Worm (Caenorhabditis elegans): Measurements from ENCODE around the gene F35C11.7.

Gene F35C11.7

DNA sequence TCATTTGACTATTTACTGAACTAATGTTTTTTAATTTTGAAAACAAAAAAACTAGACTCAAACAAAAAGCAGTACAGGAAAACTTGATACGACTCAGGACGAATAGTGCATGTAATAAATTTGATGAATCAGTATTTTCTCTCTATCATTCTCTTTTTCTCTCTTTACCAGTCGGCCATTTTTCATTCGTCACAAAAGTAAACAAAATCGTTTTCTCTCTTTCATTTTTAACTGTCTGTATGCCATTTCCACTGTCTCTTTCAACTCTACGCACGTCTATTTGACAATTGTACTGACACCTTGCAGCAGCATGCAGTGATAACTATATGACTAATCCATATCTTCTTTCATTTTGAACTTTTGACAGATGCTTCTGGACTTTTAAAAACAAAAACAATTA is 7.4 kb upstream of the F35C11.7 start, which contains the start of the genes F35C11.2 and F35C11.4:
Gene F35C11.2 (minus strand): TSS at position 90 of the 400 bp plus-strand sequence.
Gene F35C11.4 (plus strand): TSS at position 260 of the 400 bp plus-strand sequence.
- no peak for TF ChIP-seq ztf-6 (GFP tag; IDR thresholded peaks at IDR 0.05)
- TF ChIP-seq unc-62 (GFP tag; optimal IDR thresholded peaks at IDR 0.05): peak; percentile 77
- peak; percentile 89 for TF ChIP-seq nhr-80 (tag; optimal IDR thresholded peaks at IDR 0.05)
- TF ChIP-seq let-607 (tag; optimal IDR thresholded peaks at IDR 0.05): peak in 1 of 2 experiments; percentile 9
- TF ChIP-seq pha-4 (tag; optimal IDR thresholded peaks at IDR 0.05): peak; percentile 16

DNA sequence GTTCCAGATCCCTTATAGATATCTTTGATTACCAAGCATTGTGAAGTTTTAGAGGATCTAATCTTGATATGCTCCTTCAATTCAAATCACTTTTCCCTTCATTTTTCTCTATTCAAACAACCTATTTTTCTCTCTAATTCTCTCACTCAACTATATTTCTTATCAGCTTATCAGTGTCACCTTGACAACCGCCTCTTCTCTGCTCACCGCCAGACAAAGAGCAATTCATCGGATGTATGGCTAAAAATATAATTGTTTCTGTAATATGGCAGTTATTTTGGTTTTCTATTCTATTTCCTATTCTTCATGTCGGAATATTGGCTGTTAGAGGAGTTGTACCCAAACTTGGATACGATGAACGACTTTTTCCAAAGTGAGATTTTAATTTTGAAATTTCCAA is 6.4 kb upstream of the F35C11.7 start:
- TF ChIP-seq hmg-1.2 (GFP tag; IDR thresholded peaks at IDR 0.05) (no peak), mcd-1 (GFP tag; IDR thresholded peaks at IDR 0.05) (no peak), ceh-91 (GFP tag; IDR thresholded peaks at IDR 0.05) (no peak), zim-3 (tag; optimal IDR thresholded peaks at IDR 0.05) (no peak), egl-18 (GFP tag; IDR thresholded peaks at IDR 0.05) (no peak), ztf-22 (GFP tag; optimal IDR thresholded peaks at IDR 0.05) (no peak), lsl-1 (GFP tag; optimal IDR thresholded peaks at IDR 0.05) (no peak), attf-6 (GFP tag; IDR thresholded peaks at IDR 0.05) (no peak), tbp1 (GFP tag; optimal IDR thresholded peaks at IDR 0.05) (no peak), sea-2 (GFP tag; IDR thresholded peaks at IDR 0.05) (no peak), nhr-120 (GFP tag; IDR thresholded peaks at IDR 0.05) (no peak), Y53G8AR.9 (GFP tag; conservative IDR thresholded peaks at IDR 0.05) (no peak), mes-4 (tag; optimal IDR thresholded peaks at IDR 0.05) (no peak), ccch-3 (GFP tag; optimal IDR thresholded peaks at IDR 0.05) (no peak), F49E8.2 (tag; optimal IDR thresholded peaks at IDR 0.05; ENCODE audit: insufficient read depth) (no peak), rpc-1 (optimal IDR thresholded peaks at IDR 0.05) (no peak), rpc-1 (tag; optimal IDR thresholded peaks at IDR 0.05) (no peak)

ce11 chrII:8253160-8253793 is 2.8 kb upstream of the F35C11.7 start, which contains the start of gene F35C11.5:
F35C11.5 (plus strand) TSS chrII:8253743.
- TF ChIP-seq K11D2.4 (GFP tag; IDR thresholded peaks at IDR 0.05) (no peak), lin-54 (GFP tag; optimal IDR thresholded peaks at IDR 0.05) (peak; percentile 48), mes-4 (tag; optimal IDR thresholded peaks at IDR 0.05) (no peak), lin-26 (GFP tag; IDR thresholded peaks at IDR 0.05) (no peak), tlf-1 (GFP tag; optimal IDR thresholded peaks at IDR 0.05) (no peak), Y95B8A.8 (GFP tag; IDR thresholded peaks at IDR 0.05) (no peak), akir-1 (GFP tag; optimal IDR thresholded peaks at IDR 0.05) (no peak), ztf-25 (GFP tag; IDR thresholded peaks at IDR 0.05) (no peak), ekl-4 (GFP tag; IDR thresholded peaks at IDR 0.05) (no peak), B0261.1 (tag; optimal IDR thresholded peaks at IDR 0.05) (no peak), lsy-27 (tag; optimal IDR thresholded peaks at IDR 0.05; ENCODE audit: borderline replicate concordance, insufficient read depth) (no peak), F23B12.7 (tag; optimal IDR thresholded peaks at IDR 0.05; ENCODE audit: insufficient read depth) (no peak), ztf-26 (tag; optimal IDR thresholded peaks at IDR 0.05) (no peak), nhr-27 (tag; optimal IDR thresholded peaks at IDR 0.05) (no peak), F57A8.1 (GFP tag; optimal IDR thresholded peaks at IDR 0.05) (no peak), madf-6 (GFP tag; IDR thresholded peaks at IDR 0.05) (peak; percentile 92), D2030.7 (GFP tag; IDR thresholded peaks at IDR 0.05) (peak; percentile 39; the same call in 1 of the 2 replicates), madf-8 (GFP tag; conservative IDR thresholded peaks at IDR 0.05) (peak; percentile 75), B0019.2 (GFP tag; conservative IDR thresholded peaks at IDR 0.05) (peak; percentile 45; the same call in 1 of the 2 replicates), Y53G8AR.9 (GFP tag; conservative IDR thresholded peaks at IDR 0.05) (no peak), rcor-1 (GFP tag; IDR thresholded peaks at IDR 0.05) (no peak), attf-6 (GFP tag; IDR thresholded peaks at IDR 0.05) (no peak), him-1 (tag; optimal IDR thresholded peaks at IDR 0.05) (peak; percentile 13), ceh-91 (GFP tag; IDR thresholded peaks at IDR 0.05) (peak; percentile 79), cebp-2 (GFP tag; IDR thresholded peaks at IDR 0.05) (no peak), madf-10 (tag; optimal IDR thresholded peaks at IDR 0.05) (no peak), Y56A3A.18 (GFP tag; IDR thresholded peaks at IDR 0.05) (no peak), bed-2 (GFP tag; IDR thresholded peaks at IDR 0.05) (no peak)
